Worm (Caenorhabditis elegans) whole organism, early embryonic: Measurements from ENCODE around the gene C10C5.5.

Experiments used
- B0310.2 ChIP-seq: sonication (generic microtip); optimal IDR thresholded peaks from 2 replicates; lab custom pipeline; 2016; ENCODE audit warnings: mild to moderate bottlenecking, missing genetic modification characterization, missing compliant biosample characterization
- F13C5.2 ChIP-seq: sonication (generic microtip); optimal IDR thresholded peaks from 2 replicates; lab custom pipeline; 2017; ENCODE audit warnings: mild to moderate bottlenecking, missing genetic modification characterization, inconsistent platforms, missing compliant biosample characterization
- aly-1 ChIP-seq: sonication (generic microtip); optimal IDR thresholded peaks from 2 replicates; lab custom pipeline; 2016; ENCODE audit warnings: missing genetic modification characterization, missing compliant biosample characterization
- ama-1 ChIP-seq: fragments of 150-350 bp; optimal IDR thresholded peaks from 2 replicates; lab custom pipeline; 2014
- ceh-13 ChIP-seq: fragments of 200-800 bp; sonication (Bioruptor generic); optimal IDR thresholded peaks from 2 replicates; lab custom pipeline; 2018; ENCODE audit warnings: mild to moderate bottlenecking, missing genetic modification characterization, missing compliant biosample characterization
- flt-1 ChIP-seq: fragments of 200-800 bp; sonication (Bioruptor generic); IDR thresholded peaks from 2 replicates; pipeline ENCODE4 v1.3.6; 2022; ENCODE audit warnings: missing genetic modification characterization, missing compliant biosample characterization
- hmg-4 ChIP-seq: fragments of 200-800 bp; sonication (Bioruptor generic); optimal IDR thresholded peaks from 2 replicates; lab custom pipeline; 2018; ENCODE audit warnings: mild to moderate bottlenecking, missing genetic modification characterization, missing compliant biosample characterization
- tbx-11 ChIP-seq: fragments of 200-800 bp; sonication (Bioruptor generic); IDR thresholded peaks from 2 replicates; pipeline ENCODE4 v1.3.6; 2022; ENCODE audit warnings: missing genetic modification characterization, missing compliant biosample characterization
- tbx-37 ChIP-seq: fragments of 200-800 bp; sonication (Bioruptor generic); conservative IDR thresholded peaks from 2 replicates; pipeline ENCODE4 v1.3.6; 2022; ENCODE audit warnings: missing genetic modification reagents, missing genetic modification characterization, missing compliant biosample characterization
- tra-4 ChIP-seq: sonication (generic microtip); optimal IDR thresholded peaks from 2 replicates; lab custom pipeline; 2017; ENCODE audit warnings: missing genetic modification characterization, missing compliant biosample characterization

DNA sequence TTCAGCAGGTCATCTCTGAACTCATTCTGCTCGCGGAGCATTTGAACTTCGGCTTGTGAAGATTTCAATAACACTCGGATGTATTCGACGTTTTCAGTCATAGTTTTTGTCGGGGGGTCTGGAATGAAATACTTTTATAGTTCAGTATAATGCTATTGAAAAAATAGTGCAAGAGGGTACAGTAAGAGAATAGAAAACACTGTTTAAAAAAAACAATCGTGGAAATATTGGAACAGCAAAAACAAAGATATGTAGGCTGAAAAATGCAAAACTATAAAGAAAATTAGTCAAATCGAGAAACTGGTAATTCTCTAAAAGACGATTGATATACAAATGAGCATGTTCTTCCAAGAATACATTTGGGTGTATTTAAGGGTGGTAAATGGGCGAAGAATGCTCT lies 26.8 kb downstream of the C10C5.5 start, which contains the start of gene F56D5.5:
- no peak for TF ChIP-seq tbx-37 (GFP tag; lab: Robert Waterston, UW)
- TF ChIP-seq tbx-11 (GFP tag; lab: Robert Waterston, UW) = no peak
- no peak for TF ChIP-seq B0310.2 (tag; lab: Kevin White, UChicago)
- TF ChIP-seq ceh-13 (GFP tag; lab: Kevin White, UChicago) = no peak
- no peak for TF ChIP-seq aly-1 (tag; lab: Kevin White, UChicago)
- no peak for TF ChIP-seq tra-4 (tag; lab: Kevin White, UChicago)
- TF ChIP-seq F13C5.2 = no peak
- no peak for TF ChIP-seq ama-1 (lab: Kevin White, UChicago)
- no peak for TF ChIP-seq hmg-4 (GFP tag; lab: Kevin White, UChicago)
- TF ChIP-seq flt-1 = no peak
